Fruit fly (Drosophila melanogaster) whole organism, wandering third instar larva: ENCODE results near the gene Fkbp39.

ENCODE experiments used
- Abd-B ChIP-seq: fragments of >200 bp; optimal IDR thresholded peaks from 2 replicates; lab custom pipeline; 2017; ENCODE audit warnings: missing biosample characterization, missing genetic modification characterization
- Myc ChIP-seq: fragments of >200 bp; optimal IDR thresholded peaks from 2 replicates; lab custom pipeline; 2017
- OdsH ChIP-seq: fragments of 200-800 bp; sonication (Bioruptor generic); optimal IDR thresholded peaks from 2 replicates; lab custom pipeline; 2016; ENCODE audit warnings: missing biosample characterization, mild to moderate bottlenecking, missing genetic modification characterization
- br ChIP-seq: fragments of 200-800 bp; sonication (Bioruptor generic); optimal IDR thresholded peaks from 2 replicates; lab custom pipeline; 2016; ENCODE audit warnings: missing biosample characterization, missing genetic modification characterization
- lola ChIP-seq: fragments of >200 bp; optimal IDR thresholded peaks from 2 replicates; lab custom pipeline; 2017; ENCODE audit warnings: missing biosample characterization, missing genetic modification characterization
- psq ChIP-seq: fragments of 200-800 bp; sonication (Bioruptor generic); optimal IDR thresholded peaks from 3 replicates; lab custom pipeline; 2017; ENCODE audit warnings: missing biosample characterization, mild to moderate bottlenecking, missing genetic modification characterization, moderate library complexity
- sv ChIP-seq: fragments of 200-800 bp; sonication (Bioruptor generic); optimal IDR thresholded peaks from 3 replicates; lab custom pipeline; 2016; ENCODE audit warnings: missing biosample characterization, missing genetic modification characterization

DNA sequence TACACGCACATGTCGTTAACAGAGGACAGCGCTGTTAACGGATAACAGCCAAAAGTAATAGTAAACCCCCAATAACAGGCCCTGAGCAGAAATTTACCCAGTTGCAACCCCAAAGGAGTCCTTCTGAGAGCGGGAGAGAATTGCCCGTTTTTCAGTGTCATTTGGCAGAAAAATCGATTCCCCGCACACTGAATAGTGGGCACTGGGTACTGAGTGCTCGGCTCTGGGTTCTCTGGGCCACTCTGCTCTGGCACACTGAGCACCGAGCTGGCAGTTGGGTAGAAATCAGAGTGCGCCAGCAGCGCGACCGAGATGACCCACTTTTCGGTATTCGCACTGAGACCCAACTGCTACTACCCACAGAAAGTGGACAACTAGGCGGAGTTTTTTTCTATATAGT lies 41.5 kb upstream of the Fkbp39 start, which contains the start of gene Rbp:
- TF ChIP-seq br (GFP tag; lab: Kevin White, UChicago) (no peak), psq (no peak), OdsH (GFP tag; lab: Kevin White, UChicago) (no peak), Myc (lab: Kevin White, UChicago) (no peak), Abd-B (GFP tag; lab: Kevin White, UChicago) (no peak), lola (GFP tag; lab: Kevin White, UChicago) (no peak), sv (GFP tag; lab: Kevin White, UChicago) (no peak)
